Fruit fly (Drosophila melanogaster): ENCODE results near the gene CG2694.

dm6 chrX:2681601-2682000 is 32.3 kb upstream of the CG2694 start, which contains the start of gene HLH3B:
- TF ChIP-seq CG7101 (tag; optimal IDR thresholded peaks at IDR 0.05), result no peak
- no peak for TF ChIP-seq toe (GFP tag; optimal IDR thresholded peaks at IDR 0.05)
